Worm (Caenorhabditis elegans): ENCODE results near the gene srx-128.

DNA sequence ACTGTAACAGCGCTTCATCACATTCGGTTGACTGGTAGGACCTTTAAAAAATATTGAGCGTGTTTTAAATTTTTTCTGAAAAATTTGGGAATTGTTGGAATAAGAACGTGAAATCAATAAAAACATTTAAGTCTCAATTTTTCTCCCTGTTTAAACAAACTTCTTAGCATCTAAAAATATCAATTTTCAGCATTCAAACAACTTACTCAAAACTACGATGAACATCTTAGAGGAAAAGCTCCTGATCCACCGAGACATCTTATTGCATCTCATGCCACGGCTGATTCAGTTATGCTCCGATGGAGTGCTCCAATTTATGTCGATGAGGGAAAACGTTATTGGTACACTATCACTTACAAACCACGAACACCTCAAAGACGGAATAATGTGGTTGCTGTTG lies 38.1 kb upstream of the srx-128 start:
- no peak for TF ChIP-seq ama-1 (optimal IDR thresholded peaks at IDR 0.05)
- TF ChIP-seq ceh-22 (tag; optimal IDR thresholded peaks at IDR 0.05): no peak
- no peak for TF ChIP-seq nfya-1 (tag; optimal IDR thresholded peaks at IDR 0.05)
- TF ChIP-seq lim-6 (tag; optimal IDR thresholded peaks at IDR 0.05): no peak
- TF ChIP-seq hlh-30 (tag; optimal IDR thresholded peaks at IDR 0.05; ENCODE audit: insufficient read depth): no peak
- no peak for TF ChIP-seq unc-55 (GFP tag; optimal IDR thresholded peaks at IDR 0.05)
- TF ChIP-seq C38D4.7 (GFP tag; optimal IDR thresholded peaks at IDR 0.05): no peak
- no peak for TF ChIP-seq elt-4 (tag; optimal IDR thresholded peaks at IDR 0.05)
- TF ChIP-seq dmd-4 (tag; optimal IDR thresholded peaks at IDR 0.05; ENCODE audit: borderline replicate concordance): no peak
- no peak for TF ChIP-seq fkh-6 (tag; optimal IDR thresholded peaks at IDR 0.05)
- no peak for TF ChIP-seq rnt-1 (tag; optimal IDR thresholded peaks at IDR 0.05)
- TF ChIP-seq sox-2 (GFP tag; IDR thresholded peaks at IDR 0.05): no peak
